Fruit fly (Drosophila melanogaster) whole organism, embryonic: ENCODE results near the gene CG31204.
A peak's percentile ranks its signal among the peaks of the same experiment; 100 is the strongest.

Experiments used
- Ada2b ChIP-seq: fragments of 200-800 bp; sonication (Bioruptor generic); IDR thresholded peaks from 2 replicates; pipeline ENCODE4 v1.3.6; 2022; ENCODE audit warnings: missing biosample characterization, missing genetic modification characterization
- Awh ChIP-seq: fragments of 200-800 bp; sonication (Bioruptor generic); IDR thresholded peaks from 2 replicates; pipeline ENCODE4, ENCODE4 v1.3.6; 2022; ENCODE audit warnings: missing biosample characterization, missing genetic modification characterization
- CG10366 ChIP-seq: fragments of 200-800 bp; sonication (Bioruptor generic); IDR thresholded peaks from 2 replicates; pipeline ENCODE4 v1.3.6; 2022; ENCODE audit warnings: missing biosample characterization, missing genetic modification characterization
- CG14965 ChIP-seq: fragments of 200-800 bp; sonication (Bioruptor generic); optimal IDR thresholded peaks from 2 replicates; lab custom pipeline; 2016; ENCODE audit warnings: missing biosample characterization, missing genetic modification characterization, borderline replicate concordance
- CG15269 ChIP-seq: fragments of 200-800 bp; sonication (Bioruptor generic); optimal IDR thresholded peaks from 2 replicates; lab custom pipeline; 2018; ENCODE audit warnings: missing biosample characterization, mild to moderate bottlenecking, missing genetic modification characterization, moderate library complexity
- CG17568 ChIP-seq: fragments of 200-800 bp; sonication (Bioruptor generic); optimal IDR thresholded peaks from 2 replicates; lab custom pipeline; 2018; ENCODE audit warnings: missing biosample characterization, mild to moderate bottlenecking, missing genetic modification characterization, moderate library complexity
- CG31224 ChIP-seq: fragments of 200-800 bp; sonication (Bioruptor generic); IDR thresholded peaks from 2 replicates; pipeline ENCODE4 v1.3.6; 2022; ENCODE audit warnings: missing biosample characterization, missing genetic modification characterization
- CG32532 ChIP-seq: fragments of 200-800 bp; sonication (Bioruptor generic); IDR thresholded peaks from 2 replicates; pipeline ENCODE4 v1.3.6; 2022; ENCODE audit warnings: missing biosample characterization, missing genetic modification characterization
- CG32767 ChIP-seq: fragments of 200-800 bp; sonication (Bioruptor generic); IDR thresholded peaks from 2 replicates; pipeline ENCODE4 v1.3.6; 2022; ENCODE audit warnings: missing biosample characterization, missing genetic modification characterization
- CG3281 ChIP-seq: fragments of 200-800 bp; sonication (Bioruptor generic); optimal IDR thresholded peaks from 3 replicates; lab custom pipeline; 2017; ENCODE audit warnings: missing biosample characterization, mild to moderate bottlenecking, missing genetic modification characterization
- CG4360 ChIP-seq: fragments of 200-800 bp; sonication (Bioruptor generic); IDR thresholded peaks from 2 replicates; pipeline ENCODE4 v1.3.6; 2022; ENCODE audit warnings: missing biosample characterization, missing genetic modification characterization
- CG6689 ChIP-seq: fragments of 200-800 bp; sonication (Bioruptor generic); IDR thresholded peaks from 2 replicates; pipeline ENCODE4 v1.3.6; 2022; ENCODE audit warnings: missing biosample characterization, missing genetic modification characterization
- CG7357 ChIP-seq: fragments of 200-800 bp; sonication (Bioruptor generic); IDR thresholded peaks from 3 replicates; pipeline ENCODE4 v1.3.6; 2022; ENCODE audit warnings: missing biosample characterization, missing genetic modification characterization
- CG7839 ChIP-seq: fragments of 200-800 bp; sonication (Bioruptor generic); optimal IDR thresholded peaks from 3 replicates; lab custom pipeline; 2018; ENCODE audit warnings: missing biosample characterization, mild to moderate bottlenecking, missing genetic modification characterization, moderate library complexity
- CG7963 ChIP-seq: fragments of 200-800 bp; sonication (Bioruptor generic); IDR thresholded peaks from 3 replicates; pipeline ENCODE4 v1.3.6; 2022; ENCODE audit warnings: missing biosample characterization, missing genetic modification characterization; ENCODE audit not compliant: partially characterized antibody
- CG8290 ChIP-seq, 3 experiments: fragments of 200-800 bp; sonication (Bioruptor generic); optimal IDR thresholded peaks; 2 replicates each; lab custom pipeline; 2016 to 2019; ENCODE audit warnings: missing biosample characterization in 3 of 3, missing genetic modification characterization in 3 of 3, mild to moderate bottlenecking in 2 of 3, moderate library complexity in 1 of 3
- CG8944 ChIP-seq: fragments of 200-800 bp; sonication (Bioruptor generic); optimal IDR thresholded peaks from 3 replicates; lab custom pipeline; 2016; ENCODE audit warnings: missing biosample characterization, missing genetic modification characterization
- CG9609 ChIP-seq: fragments of 200-800 bp; sonication (Bioruptor generic); optimal IDR thresholded peaks from 3 replicates; lab custom pipeline; 2016; ENCODE audit warnings: missing biosample characterization, missing genetic modification characterization
- CG9727 ChIP-seq: fragments of 200-800 bp; sonication (Bioruptor generic); optimal IDR thresholded peaks from 3 replicates; lab custom pipeline; 2017; ENCODE audit warnings: missing biosample characterization, mild to moderate bottlenecking, missing genetic modification characterization
- CG9932 ChIP-seq: fragments of 200-800 bp; sonication (Bioruptor generic); IDR thresholded peaks from 2 replicates; pipeline ENCODE4 v1.3.6; 2022; ENCODE audit warnings: missing biosample characterization, missing genetic modification characterization
- D19A ChIP-seq: fragments of 200-800 bp; optimal IDR thresholded peaks from 3 replicates; lab custom pipeline; 2019; ENCODE audit warnings: missing biosample characterization, mild to moderate bottlenecking, missing genetic modification characterization, moderate library complexity
- Dbx ChIP-seq: fragments of 200-800 bp; sonication (Bioruptor generic); IDR thresholded peaks from 3 replicates; pipeline ENCODE4 v1.3.6; 2022; ENCODE audit warnings: missing biosample characterization, missing genetic modification characterization
- Dip2 ChIP-seq: fragments of 200-800 bp; sonication (Bioruptor generic); IDR thresholded peaks from 2 replicates; pipeline ENCODE4 v1.3.6; 2022; ENCODE audit warnings: missing biosample characterization, missing genetic modification characterization
- E2f2 ChIP-seq: fragments of 200-800 bp; sonication (Bioruptor generic); IDR thresholded peaks from 2 replicates; pipeline ENCODE4 v1.3.6; 2022; ENCODE audit warnings: missing biosample characterization, missing genetic modification characterization
- Gug ChIP-seq: fragments of 200-800 bp; sonication (Bioruptor generic); IDR thresholded peaks from 4 replicates; pipeline ENCODE4 v1.3.6; 2022; ENCODE audit warnings: missing biosample characterization, missing genetic modification characterization
- HLH3B ChIP-seq: fragments of 200-800 bp; sonication (Bioruptor generic); IDR thresholded peaks from 2 replicates; pipeline ENCODE4 v1.3.6; 2022; ENCODE audit warnings: missing biosample characterization, missing genetic modification characterization
- Hmr ChIP-seq: fragments of 200-800 bp; sonication (Bioruptor generic); optimal IDR thresholded peaks from 3 replicates; lab custom pipeline; 2017; ENCODE audit warnings: mild to moderate bottlenecking, missing biosample characterization, missing genetic modification reagents, missing genetic modification characterization
- Meics ChIP-seq: fragments of 200-800 bp; sonication (Bioruptor generic); optimal IDR thresholded peaks from 2 replicates; lab custom pipeline; 2017; ENCODE audit warnings: missing biosample characterization, mild to moderate bottlenecking, missing genetic modification characterization
- Usf ChIP-seq: fragments of 200-800 bp; sonication (Bioruptor generic); optimal IDR thresholded peaks from 2 replicates; lab custom pipeline; 2017; ENCODE audit warnings: missing genotype, missing biosample characterization, missing genetic modification characterization
- ase ChIP-seq: fragments of 200-800 bp; sonication (Bioruptor generic); IDR thresholded peaks from 3 replicates; pipeline ENCODE4 v1.3.6; 2022; ENCODE audit warnings: missing biosample characterization, missing genetic modification characterization
- bcd ChIP-seq: fragments of 200-800 bp; sonication (Bioruptor generic); optimal IDR thresholded peaks from 2 replicates; lab custom pipeline; 2017; ENCODE audit warnings: missing biosample characterization, mild to moderate bottlenecking, missing genetic modification characterization
- bowl ChIP-seq: fragments of 200-800 bp; sonication (Bioruptor generic); IDR thresholded peaks from 2 replicates; pipeline ENCODE4 v1.3.6; 2022; ENCODE audit warnings: missing biosample characterization, missing genetic modification characterization
- ci ChIP-seq: fragments of 200-800 bp; sonication (Bioruptor generic); IDR thresholded peaks from 3 replicates; pipeline ENCODE4 v1.3.6; 2022; ENCODE audit warnings: missing biosample characterization, missing genetic modification characterization
- dm ChIP-seq: fragments of 200-800 bp; sonication (Bioruptor generic); optimal IDR thresholded peaks from 3 replicates; lab custom pipeline; 2016; ENCODE audit warnings: missing biosample characterization, missing genetic modification characterization
- dmrt99B ChIP-seq: fragments of 200-800 bp; sonication (Bioruptor generic); optimal IDR thresholded peaks from 2 replicates; lab custom pipeline; 2018; ENCODE audit warnings: missing biosample characterization, mild to moderate bottlenecking, missing genetic modification characterization, moderate library complexity
- h ChIP-seq: fragments of >200 bp; optimal IDR thresholded peaks from 2 replicates; lab custom pipeline; 2017
- hkb ChIP-seq, 2 experiments: fragments of 200-800 bp in 1 of 2; fragments of >200 bp in 1 of 2; sonication (Bioruptor generic) in 1 of 2; IDR thresholded peaks in 1 of 2; optimal IDR thresholded peaks in 1 of 2; 2 replicates each; pipeline versions ENCODE4 v1.3.6 to Lab custom; 2017 to 2022; ENCODE audit warnings: missing biosample characterization in 1 of 2, missing genetic modification characterization in 1 of 2
- jumu ChIP-seq: fragments of 200-800 bp; sonication (Bioruptor generic); optimal IDR thresholded peaks from 3 replicates; lab custom pipeline; 2016; ENCODE audit warnings: missing biosample characterization, missing genetic modification characterization
- lab ChIP-seq: fragments of 200-800 bp; sonication (Bioruptor generic); optimal IDR thresholded peaks from 3 replicates; lab custom pipeline; 2017; ENCODE audit warnings: missing biosample characterization, missing genetic modification characterization, mild to moderate bottlenecking, moderate library complexity, missing genetic modification reagents
- maf-S ChIP-seq: fragments of 200-800 bp; sonication (Bioruptor generic); optimal IDR thresholded peaks from 2 replicates; lab custom pipeline; 2016; ENCODE audit warnings: missing biosample characterization, missing genetic modification characterization
- mld ChIP-seq: fragments of 200-800 bp; sonication (Bioruptor generic); IDR thresholded peaks from 3 replicates; pipeline ENCODE4 v1.3.6; 2022; ENCODE audit warnings: missing biosample characterization, missing genetic modification characterization; ENCODE audit not compliant: partially characterized antibody
- pan ChIP-seq, 4 experiments: fragments of >200 bp in 3 of 4; fragments of 200-800 bp in 1 of 4; sonication (Bioruptor generic) in 1 of 4; optimal IDR thresholded peaks in 3 of 4; IDR thresholded peaks in 1 of 4; 2 replicates each; pipeline versions ENCODE4 v1.3.6 to Lab custom; 2017 to 2022; ENCODE audit warnings: missing biosample characterization in 2 of 4, missing genetic modification characterization in 2 of 4, mixed read lengths in 1 of 4
- ranshi ChIP-seq: fragments of 200-800 bp; sonication (Bioruptor generic); IDR thresholded peaks from 2 replicates; pipeline ENCODE4 v1.3.6; 2022; ENCODE audit warnings: missing biosample characterization, missing genetic modification characterization
- rib ChIP-seq: fragments of 200-800 bp; sonication (Bioruptor generic); IDR thresholded peaks from 2 replicates; pipeline ENCODE4 v1.3.6; 2022; ENCODE audit warnings: missing biosample characterization, missing genetic modification characterization
- seq ChIP-seq: fragments of 200-800 bp; sonication (Bioruptor generic); IDR thresholded peaks from 2 replicates; pipeline ENCODE4 v1.3.6; 2022; ENCODE audit warnings: missing biosample characterization, missing genetic modification characterization
- ssp ChIP-seq: fragments of 200-800 bp; sonication (Bioruptor generic); IDR thresholded peaks from 2 replicates; pipeline ENCODE4 v1.3.6; 2022; ENCODE audit warnings: missing biosample characterization, missing genetic modification characterization
- unc-4 ChIP-seq: fragments of 200-800 bp; sonication (Bioruptor generic); IDR thresholded peaks from 2 replicates; pipeline ENCODE4 v1.3.6; 2022; ENCODE audit warnings: missing biosample characterization, missing genetic modification characterization; ENCODE audit not compliant: partially characterized antibody
- vfl ChIP-seq: fragments of 200-800 bp; sonication (Bioruptor generic); optimal IDR thresholded peaks from 2 replicates; lab custom pipeline; 2016; ENCODE audit warnings: missing biosample characterization, missing genetic modification characterization
- zfh1 ChIP-seq: fragments of 200-800 bp; sonication (Bioruptor generic); IDR thresholded peaks from 3 replicates; pipeline ENCODE4 v1.3.6; 2022; ENCODE audit warnings: missing biosample characterization, missing genetic modification characterization

Gene CG31204

DNA sequence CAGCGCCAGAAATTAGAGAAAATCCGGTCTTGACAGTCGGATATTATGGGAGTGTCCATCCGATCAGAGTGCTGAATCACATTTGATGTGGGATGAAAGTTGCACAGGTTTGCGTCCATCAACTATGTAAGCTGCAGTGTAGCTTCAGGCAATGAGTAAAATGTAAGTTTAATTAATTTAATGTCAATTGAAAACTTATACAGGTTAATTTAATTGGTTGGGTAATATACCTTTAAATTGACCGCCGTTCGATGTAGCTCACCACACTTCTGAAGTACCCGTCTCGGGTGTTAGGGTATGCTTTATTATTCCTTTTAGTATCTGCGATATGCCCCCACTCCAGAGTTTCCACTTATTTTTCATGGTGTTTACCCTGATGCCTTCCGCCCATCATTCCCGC lies 31.1 kb upstream of the CG31204 start (continued):
- TF ChIP-seq vfl (GFP tag; lab: Kevin White, UChicago) (no peak), Gug (GFP tag; lab: Robert Waterston, UW) (0 out of 4 replicates have a peak, but pooled peaks have one; percentile 4), zfh1 (GFP tag; lab: Robert Waterston, UW) (peak; percentile 56; the same call in 1 of the 3 replicates), dmrt99B (tag; lab: Kevin White, UChicago) (peak; percentile 46), jumu (GFP tag; lab: Kevin White, UChicago) (no peak), CG4360 (GFP tag; lab: Robert Waterston, UW) (0 out of 2 replicates have a peak, but pooled peaks have one; percentile 15), pan (optimal IDR thresholded peaks at IDR 0.05; lab: Kevin White, UChicago) (no peak), pan (GFP tag; optimal IDR thresholded peaks at IDR 0.05 in 1 of 2, IDR thresholded peaks at IDR 0.05 in 1 of 2) (peak in 1 of 2 experiments; percentile 32), Usf (GFP tag; lab: Kevin White, UChicago) (no peak), bowl (GFP tag; lab: Robert Waterston, UW) (no peak), ranshi (GFP tag; lab: Robert Waterston, UW) (0 out of 2 replicates have a peak, but pooled peaks have one; percentile 25), Meics (GFP tag; lab: Kevin White, UChicago) (peak; percentile 32), CG7839 (tag; lab: Kevin White, UChicago) (peak; percentile 32), ci (0 out of 3 replicates have a peak, but pooled peaks have one; percentile 47), CG6689 (GFP tag; lab: Robert Waterston, UW) (peak; percentile 38), Dip2 (no peak), CG9932 (GFP tag; lab: Robert Waterston, UW) (peak; percentile 39), CG7963 (GFP tag; lab: Robert Waterston, UW) (no peak), CG14965 (GFP tag; lab: Kevin White, UChicago) (no peak), ssp (GFP tag; lab: Robert Waterston, UW) (0 out of 2 replicates have a peak, but pooled peaks have one; percentile 16), mld (no peak), CG10366 (peak; percentile 39; the same call in 1 of the 2 replicates), seq (GFP tag; lab: Robert Waterston, UW) (0 out of 2 replicates have a peak, but pooled peaks have one; percentile 23), D19A (tag; lab: Kevin White, UChicago) (peak; percentile 59), CG7357 (GFP tag; lab: Robert Waterston, UW) (0 out of 3 replicates have a peak, but pooled peaks have one; percentile 40), hkb (optimal IDR thresholded peaks at IDR 0.05; lab: Kevin White, UChicago) (no peak), hkb (GFP tag; IDR thresholded peaks at IDR 0.05; lab: Robert Waterston, UW) (peak; percentile 55; the same call in 1 of the 2 replicates), maf-S (GFP tag; lab: Kevin White, UChicago) (no peak), CG32767 (GFP tag; lab: Robert Waterston, UW) (0 out of 2 replicates have a peak, but pooled peaks have one; percentile 10), CG8290 (GFP tag; optimal IDR thresholded peaks at IDR 0.05; lab: Kevin White, UChicago) (no peak), CG8290 (tag; optimal IDR thresholded peaks at IDR 0.05; lab: Kevin White, UChicago) (peak in 1 of 2 experiments; percentile 45), Dbx (GFP tag; lab: Robert Waterston, UW) (peak; percentile 66; the same call in 2 of the 3 replicates), ase (GFP tag; lab: Robert Waterston, UW) (peak; percentile 34; the same call in 1 of the 3 replicates), CG9609 (GFP tag; lab: Kevin White, UChicago) (peak; percentile 20), CG17568 (GFP tag; lab: Kevin White, UChicago) (no peak), Ada2b (peak; percentile 45; the same call in 1 of the 2 replicates), h (lab: Kevin White, UChicago) (no peak), E2f2 (peak; percentile 36; the same call in 1 of the 2 replicates), dm (GFP tag; lab: Kevin White, UChicago) (no peak), rib (no peak), CG15269 (peak; percentile 12), lab (GFP tag; lab: Kevin White, UChicago) (peak; percentile 61), HLH3B (GFP tag; lab: Robert Waterston, UW) (0 out of 2 replicates have a peak, but pooled peaks have one; percentile 15), Hmr (GFP tag; lab: Kevin White, UChicago) (peak; percentile 23), CG31224 (GFP tag; lab: Robert Waterston, UW) (peak; percentile 38; the same call in 1 of the 2 replicates), CG3281 (peak; percentile 23), CG9727 (peak; percentile 13), CG8944 (GFP tag; lab: Kevin White, UChicago) (no peak), unc-4 (GFP tag; lab: Robert Waterston, UW) (no peak), CG32532 (GFP tag; lab: Robert Waterston, UW) (peak; percentile 53; the same call in 1 of the 2 replicates), bcd (GFP tag; lab: Kevin White, UChicago) (peak; percentile 20), Awh (0 out of 2 replicates have a peak, but pooled peaks have one; percentile 21)
